Worm (Caenorhabditis elegans): Measurements from ENCODE around the gene Y39B6A.13.
A peak's percentile ranks its signal among the peaks of the same experiment; 100 is the strongest.

Y39B6A.13 gene

DNA sequence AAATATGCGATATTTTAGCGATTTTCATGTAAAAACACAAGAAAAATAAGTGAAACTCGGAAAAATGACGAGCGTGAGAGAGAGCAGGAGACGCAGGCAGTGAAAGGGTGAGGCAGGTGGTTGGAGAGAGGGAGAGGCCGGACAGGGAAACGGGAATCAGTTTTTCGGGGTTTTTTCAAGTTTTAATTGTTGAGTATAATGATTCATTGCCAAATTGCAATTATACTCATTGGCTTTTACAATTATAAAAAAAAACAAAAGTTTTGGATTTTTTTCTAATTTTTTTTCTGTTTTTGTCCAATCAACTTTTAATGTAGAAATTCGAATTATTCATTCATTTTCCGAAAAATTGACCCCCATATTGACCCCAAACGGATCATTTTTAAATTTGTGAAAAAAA lies 36.7 kb downstream of the Y39B6A.13 start, which contains the start of gene nhr-95:
TSS of gene nhr-95 (minus strand) at position 101 of the 400 bp plus-strand sequence.
- TF ChIP-seq lin-15B (tag; optimal IDR thresholded peaks at IDR 0.05) = no peak
- no peak for TF ChIP-seq snpc-4 (tag; optimal IDR thresholded peaks at IDR 0.05)
- TF ChIP-seq ces-1 (GFP tag; optimal IDR thresholded peaks at IDR 0.05) = no peak
- TF ChIP-seq dmd-9 (GFP tag; IDR thresholded peaks at IDR 0.05) = no peak
- no peak for TF ChIP-seq vab-7 (GFP tag; IDR thresholded peaks at IDR 0.05)
- peak; percentile 10 for TF ChIP-seq hlh-30 (tag; optimal IDR thresholded peaks at IDR 0.05; ENCODE audit: insufficient read depth)
- no peak for TF ChIP-seq nhr-76 (tag; optimal IDR thresholded peaks at IDR 0.05)
- no peak for TF ChIP-seq pqm-1 (tag; optimal IDR thresholded peaks at IDR 0.05)
- no peak for TF ChIP-seq skn-1 (tag; optimal IDR thresholded peaks at IDR 0.05)
- TF ChIP-seq duxl-1 (tag; optimal IDR thresholded peaks at IDR 0.05; ENCODE audit: poor library complexity) = no peak
- TF ChIP-seq ZK337.2 (GFP tag; IDR thresholded peaks at IDR 0.05) = no peak
- TF ChIP-seq hmg-1.1 (GFP tag; IDR thresholded peaks at IDR 0.05) = 0 out of 2 replicates have a peak, but pooled peaks have one; percentile 27
- TF ChIP-seq egl-27 (tag; optimal IDR thresholded peaks at IDR 0.05) = no peak
- TF ChIP-seq F44E2.7 (GFP tag; IDR thresholded peaks at IDR 0.05) = no peak
- TF ChIP-seq hlh-11 (tag; optimal IDR thresholded peaks at IDR 0.05) = peak; percentile 6
- TF ChIP-seq Y105C5A.15 (GFP tag; IDR thresholded peaks at IDR 0.05) = no peak
- no peak for TF ChIP-seq tra-1 (GFP tag; IDR thresholded peaks at IDR 0.05)
- TF ChIP-seq F26F4.8 (GFP tag; conservative IDR thresholded peaks at IDR 0.05) = no peak
- 0 out of 2 replicates have a peak, but pooled peaks have one; percentile 6 for TF ChIP-seq set-16 (GFP tag; IDR thresholded peaks at IDR 0.05)
- no peak for TF ChIP-seq sdz-12 (GFP tag; optimal IDR thresholded peaks at IDR 0.05)
- no peak for TF ChIP-seq rbr-2 (tag; optimal IDR thresholded peaks at IDR 0.05)
- TF ChIP-seq fkh-10 (GFP tag; optimal IDR thresholded peaks at IDR 0.05) = no peak
- TF ChIP-seq php-3 (GFP tag; IDR thresholded peaks at IDR 0.05) = no peak
- no peak for TF ChIP-seq D1046.2 (GFP tag; IDR thresholded peaks at IDR 0.05)
- TF ChIP-seq unc-62 (GFP tag; optimal IDR thresholded peaks at IDR 0.05 in 1 of 2) = peak in 1 of 2 experiments; percentile 22
- TF ChIP-seq unc-62 (tag; optimal IDR thresholded peaks at IDR 0.05) = no peak
- TF ChIP-seq fos-1 (tag; optimal IDR thresholded peaks at IDR 0.05) = no peak
- no peak for TF ChIP-seq unc-130 (GFP tag; optimal IDR thresholded peaks at IDR 0.05)

DNA sequence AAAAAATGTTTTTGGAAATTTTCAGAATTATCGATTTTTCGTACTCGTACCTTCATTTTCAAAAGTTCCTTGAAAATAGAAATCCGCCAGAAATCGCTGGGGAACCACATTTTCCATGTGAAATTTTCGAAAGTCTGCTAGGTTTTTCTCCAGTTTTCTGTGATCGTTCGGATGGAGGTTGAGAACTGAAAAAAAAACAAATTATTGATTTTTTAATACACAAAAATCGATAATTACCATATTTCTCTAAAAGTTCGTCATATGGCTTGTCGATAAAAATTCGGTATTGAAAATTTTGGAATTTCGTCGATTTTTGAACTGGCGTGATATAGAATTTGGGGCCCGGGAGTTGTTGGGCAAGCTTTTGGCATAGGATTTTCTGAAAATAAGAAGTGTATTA lies 42.4 kb downstream of the Y39B6A.13 start:
- peak; percentile 68 for TF ChIP-seq ceh-28 (tag; optimal IDR thresholded peaks at IDR 0.05)
- no peak for TF ChIP-seq pqm-1 (tag; optimal IDR thresholded peaks at IDR 0.05)

DNA sequence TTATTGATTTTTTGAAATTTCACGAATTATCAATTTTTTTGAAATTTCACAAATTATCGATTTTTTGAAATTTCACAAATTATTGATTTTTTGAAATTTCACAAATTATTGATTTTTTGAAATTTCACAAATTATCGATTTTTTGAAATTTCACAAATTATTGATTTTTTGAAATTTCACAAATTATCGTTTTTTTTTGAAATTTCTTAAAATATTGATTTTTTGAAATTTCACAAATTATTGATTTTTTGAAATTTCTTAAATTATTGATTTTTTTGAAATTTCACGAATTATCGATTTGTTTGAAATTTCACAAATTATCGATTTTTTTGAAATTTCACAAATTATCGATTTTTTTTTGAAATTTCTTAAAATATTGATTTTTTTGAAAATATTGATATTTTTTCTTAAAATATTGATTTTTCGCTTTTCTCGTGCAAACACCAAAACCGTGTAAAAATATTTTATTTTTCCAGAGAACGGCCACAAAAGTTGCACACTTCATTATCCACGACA lies 43.0 kb downstream of the Y39B6A.13 start:
- TF ChIP-seq ceh-28 (tag; optimal IDR thresholded peaks at IDR 0.05) = peak; percentile 55

DNA sequence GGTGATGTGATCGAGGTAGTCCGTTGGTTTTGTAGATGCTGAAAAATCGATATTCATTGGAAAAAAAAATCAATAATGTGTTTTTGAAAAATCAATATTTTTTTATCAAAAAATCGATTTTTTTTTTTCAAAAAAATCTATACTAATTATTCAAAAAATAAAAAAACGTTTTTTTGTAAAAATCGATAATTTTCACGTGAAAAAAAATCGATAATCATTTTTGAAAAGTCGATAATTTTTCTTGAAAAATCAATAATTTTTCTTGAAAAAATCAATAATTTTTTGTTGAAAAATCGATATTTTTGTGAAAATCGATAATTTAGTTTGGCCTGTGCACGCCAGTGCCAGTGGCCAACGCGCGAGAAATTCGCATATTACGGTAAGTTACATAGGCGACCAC lies 46.1 kb downstream of the Y39B6A.13 start:
- TF ChIP-seq php-3 (GFP tag; IDR thresholded peaks at IDR 0.05) (no peak), ceh-28 (tag; optimal IDR thresholded peaks at IDR 0.05) (peak; percentile 66)

DNA sequence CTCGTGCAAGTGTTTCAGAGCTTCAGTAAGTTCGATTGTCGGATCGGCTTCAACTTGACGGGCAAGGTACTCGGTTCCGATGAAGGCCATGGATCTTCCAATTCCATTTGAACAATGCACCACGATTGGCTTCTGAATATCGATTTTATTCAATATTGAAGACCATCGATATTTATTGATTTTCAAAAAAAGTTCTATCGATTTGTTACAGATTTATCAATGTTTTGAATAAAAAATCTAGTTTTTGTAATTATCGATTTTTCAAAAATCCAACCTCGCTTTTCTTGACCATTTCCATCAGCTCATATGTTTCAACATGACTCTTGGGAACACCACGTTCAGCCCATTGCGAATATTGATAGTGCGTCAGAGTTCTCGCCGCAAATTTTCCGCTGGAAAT lies 50.3 kb downstream of the Y39B6A.13 start:
- peak; percentile 59 for TF ChIP-seq ceh-28 (tag; optimal IDR thresholded peaks at IDR 0.05)
- no peak for TF ChIP-seq daf-16 (GFP tag; optimal IDR thresholded peaks at IDR 0.05)
- TF ChIP-seq daf-16 (tag; optimal IDR thresholded peaks at IDR 0.05) = no peak

Measured in whole organism, L4 larva.